Fruit fly (Drosophila melanogaster) whole organism, wandering third instar larva: ENCODE data around the gene CG8209.

Source experiments
- Abd-B ChIP-seq: fragments of >200 bp; optimal IDR thresholded peaks from 2 replicates; lab custom pipeline; 2017; ENCODE audit warnings: missing biosample characterization, missing genetic modification characterization
- Dfd ChIP-seq: fragments of >200 bp; optimal IDR thresholded peaks from 2 replicates; lab custom pipeline; 2017; ENCODE audit warnings: missing biosample characterization, missing genetic modification characterization
- Dif ChIP-seq: fragments of 200-275, 200-300 bp; sonication (Bioruptor generic); optimal IDR thresholded peaks from 2 replicates; lab custom pipeline; 2018; ENCODE audit warnings: missing biosample characterization, missing genetic modification characterization; ENCODE audit not compliant: partially characterized antibody
- HLH106 ChIP-seq: fragments of 200-800 bp; optimal IDR thresholded peaks from 3 replicates; lab custom pipeline; 2019; ENCODE audit warnings: missing biosample characterization, mild to moderate bottlenecking, missing genetic modification characterization, moderate library complexity
- Hnf4 ChIP-seq: fragments of 200-800 bp; sonication (Bioruptor generic); optimal IDR thresholded peaks from 2 replicates; lab custom pipeline; 2016; ENCODE audit warnings: missing biosample characterization, mild to moderate bottlenecking, missing genetic modification characterization
- Hr78 ChIP-seq: fragments of >200 bp; optimal IDR thresholded peaks from 2 replicates; lab custom pipeline; 2017; ENCODE audit warnings: missing biosample characterization, missing genetic modification characterization
- Hr83 ChIP-seq: fragments of 200-300 bp; sonication (Bioruptor generic); optimal IDR thresholded peaks from 2 replicates; lab custom pipeline; 2016; ENCODE audit warnings: missing biosample characterization, mild to moderate bottlenecking, missing genetic modification characterization, moderate library complexity; ENCODE audit not compliant: poor library complexity, severe bottlenecking
- Jra ChIP-seq: sonication (Bioruptor generic); optimal IDR thresholded peaks from 2 replicates; lab custom pipeline; 2016; ENCODE audit warnings: missing biosample characterization, missing genetic modification characterization
- N ChIP-seq: fragments of >200 bp; optimal IDR thresholded peaks from 2 replicates; lab custom pipeline; 2018; ENCODE audit warnings: missing biosample characterization, missing external identifiers, missing genetic modification characterization
- OdsH ChIP-seq: fragments of 200-800 bp; sonication (Bioruptor generic); optimal IDR thresholded peaks from 2 replicates; lab custom pipeline; 2016; ENCODE audit warnings: missing biosample characterization, mild to moderate bottlenecking, missing genetic modification characterization
- Rel ChIP-seq, 2 experiments: fragments of 200-800 bp; sonication (Bioruptor generic) in 1 of 2; optimal IDR thresholded peaks; 2 replicates in 1 of 2; 3 replicates in 1 of 2; lab custom pipeline; 2016 to 2019; ENCODE audit warnings: mild to moderate bottlenecking in 2 of 2, missing biosample characterization in 2 of 2, missing genetic modification characterization in 2 of 2, moderate library complexity in 1 of 2
- Sp1 ChIP-seq: fragments of 200-800 bp; sonication (Bioruptor generic); optimal IDR thresholded peaks from 3 replicates; lab custom pipeline; 2019; ENCODE audit warnings: missing biosample characterization, mild to moderate bottlenecking, missing genetic modification characterization, moderate library complexity
- Vsx2 ChIP-seq: fragments of 200-300, 225-300 bp; sonication (Bioruptor generic); optimal IDR thresholded peaks from 2 replicates; lab custom pipeline; 2018; ENCODE audit warnings: missing biosample characterization, missing genetic modification characterization; ENCODE audit not compliant: partially characterized antibody
- br ChIP-seq: fragments of 200-800 bp; sonication (Bioruptor generic); optimal IDR thresholded peaks from 2 replicates; lab custom pipeline; 2016; ENCODE audit warnings: missing biosample characterization, missing genetic modification characterization
- brk ChIP-seq: fragments of 200-800 bp; sonication (Bioruptor generic); optimal IDR thresholded peaks from 2 replicates; lab custom pipeline; 2016; ENCODE audit warnings: missing biosample characterization, mild to moderate bottlenecking, missing genetic modification characterization
- dl ChIP-seq, 2 experiments: fragments of 175-275, 200-275 bp in 1 of 2; fragments of 200-275 bp in 1 of 2; sonication (Bioruptor generic); optimal IDR thresholded peaks; lab custom pipeline; 2018; ENCODE audit warnings: mild to moderate bottlenecking in 2 of 2, missing biosample characterization in 2 of 2, missing genetic modification characterization in 2 of 2, moderate library complexity in 2 of 2; ENCODE audit not compliant: partially characterized antibody in 2 of 2, insufficient read depth in 1 of 2
- dmrt93B ChIP-seq: fragments of 200-800 bp; sonication (Bioruptor generic); optimal IDR thresholded peaks from 2 replicates; lab custom pipeline; 2018; ENCODE audit warnings: missing biosample characterization, mild to moderate bottlenecking, missing genetic modification characterization
- ey ChIP-seq: fragments of 200-800 bp; sonication (Bioruptor generic); optimal IDR thresholded peaks from 2 replicates; lab custom pipeline; 2016; ENCODE audit warnings: missing biosample characterization, missing genetic modification characterization
- foxo ChIP-seq, 2 experiments: fragments of 200-800 bp; sonication (Bioruptor generic); optimal IDR thresholded peaks; 2 replicates in 1 of 2; 3 replicates in 1 of 2; lab custom pipeline; 2016 to 2017; ENCODE audit warnings: missing biosample characterization in 2 of 2, missing genetic modification characterization in 2 of 2
- fru ChIP-seq: fragments of 200-800 bp; sonication (Bioruptor generic); optimal IDR thresholded peaks from 3 replicates; lab custom pipeline; 2016; ENCODE audit warnings: missing biosample characterization, mild to moderate bottlenecking, missing genetic modification characterization
- h ChIP-seq: fragments of 200-800 bp; sonication (Bioruptor generic); optimal IDR thresholded peaks from 3 replicates; lab custom pipeline; 2016; ENCODE audit warnings: missing biosample characterization, mild to moderate bottlenecking, missing genetic modification characterization
- jim ChIP-seq: fragments of 175-275, 200-325 bp; sonication (Bioruptor generic); optimal IDR thresholded peaks from 2 replicates; lab custom pipeline; 2016; ENCODE audit warnings: missing biosample characterization, mild to moderate bottlenecking, missing genetic modification characterization
- lola ChIP-seq: fragments of >200 bp; optimal IDR thresholded peaks from 2 replicates; lab custom pipeline; 2017; ENCODE audit warnings: missing biosample characterization, missing genetic modification characterization
- psq ChIP-seq: fragments of 200-800 bp; sonication (Bioruptor generic); optimal IDR thresholded peaks from 3 replicates; lab custom pipeline; 2017; ENCODE audit warnings: missing biosample characterization, mild to moderate bottlenecking, missing genetic modification characterization, moderate library complexity
- rgr ChIP-seq: fragments of 200-800 bp; sonication (Bioruptor generic); optimal IDR thresholded peaks from 3 replicates; lab custom pipeline; 2016; ENCODE audit warnings: missing biosample characterization, mild to moderate bottlenecking, missing genetic modification characterization
- usp ChIP-seq: fragments of >200 bp; optimal IDR thresholded peaks from 2 replicates; lab custom pipeline; 2017; ENCODE audit warnings: missing biosample characterization, missing genetic modification characterization
- woc ChIP-seq: sonication (Bioruptor generic); optimal IDR thresholded peaks from 2 replicates; lab custom pipeline; 2016; ENCODE audit warnings: missing biosample characterization, mild to moderate bottlenecking, missing genetic modification characterization

Gene CG8209

dm6 chr3L:8024278-8025140, 48.3 kb downstream of the CG8209 start:
- peak; percentile 24 for TF ChIP-seq Dfd (GFP tag; lab: Kevin White, UChicago)
- TF ChIP-seq psq (GFP tag; lab: Kevin White, UChicago) = peak; percentile 15
- TF ChIP-seq usp (GFP tag; lab: Kevin White, UChicago) = no peak
- TF ChIP-seq Hnf4 (GFP tag; lab: Kevin White, UChicago) = no peak
- peak; percentile 24 for TF ChIP-seq Rel (GFP tag; optimal IDR thresholded peaks at IDR 0.05; lab: Kevin White, UChicago)
- TF ChIP-seq Rel (tag; optimal IDR thresholded peaks at IDR 0.05; lab: Kevin White, UChicago) = no peak
- TF ChIP-seq OdsH = peak; percentile 3
- TF ChIP-seq woc (GFP tag; lab: Kevin White, UChicago) = peak; percentile 7
- no peak for TF ChIP-seq Hr78
- peak; percentile 44 for TF ChIP-seq h
- peak; percentile 20 for TF ChIP-seq dmrt93B (GFP tag; lab: Kevin White, UChicago)
- peak; percentile 28 for TF ChIP-seq fru (GFP tag; lab: Kevin White, UChicago)
- TF ChIP-seq dl (GFP tag; optimal IDR thresholded peaks at IDR 0.05; lab: Kevin White, UChicago; ENCODE audit: insufficient read depth in 1 of 2, partially characterized antibody in 2 of 2) = no peak
- TF ChIP-seq Sp1 (GFP tag; lab: Kevin White, UChicago) = peak; percentile 30
- no peak for TF ChIP-seq Abd-B
- TF ChIP-seq lola (GFP tag; lab: Kevin White, UChicago) = no peak
- no peak for TF ChIP-seq Vsx2 (GFP tag; lab: Kevin White, UChicago)
- TF ChIP-seq foxo (GFP tag; optimal IDR thresholded peaks at IDR 0.05; lab: Kevin White, UChicago) = peak in 1 of 2 experiments; percentile 44
- no peak for TF ChIP-seq N
- TF ChIP-seq rgr (GFP tag; lab: Kevin White, UChicago) = peak; percentile 21
- TF ChIP-seq br (GFP tag; lab: Kevin White, UChicago) = peak; percentile 27
- no peak for TF ChIP-seq jim (GFP tag; lab: Kevin White, UChicago)
- TF ChIP-seq Hr83 (GFP tag; lab: Kevin White, UChicago) = peak; percentile 17
- no peak for TF ChIP-seq brk (GFP tag; lab: Kevin White, UChicago)
- no peak for TF ChIP-seq Dif (GFP tag; lab: Kevin White, UChicago)
- TF ChIP-seq HLH106 = peak; percentile 52
- no peak for TF ChIP-seq Jra (GFP tag; lab: Kevin White, UChicago)
- TF ChIP-seq ey (GFP tag; lab: Kevin White, UChicago) = peak; percentile 42

- peak; percentile 59 for TF ChIP-seq Dfd (GFP tag; lab: Kevin White, UChicago)
- TF ChIP-seq rgr (GFP tag; lab: Kevin White, UChicago) = no peak
- no peak for TF ChIP-seq Hr78
- TF ChIP-seq Dif (GFP tag; lab: Kevin White, UChicago) = no peak
Measured at dm6 chr3L:8027212-8027611, 51.0 kb downstream of the CG8209 start.
